Fruit fly (Drosophila melanogaster) whole organism, wandering third instar larva: ENCODE results near the gene vari.

Experiments used
- Abd-B ChIP-seq: fragments of >200 bp; optimal IDR thresholded peaks from 2 replicates; lab custom pipeline; 2017; ENCODE audit warnings: missing biosample characterization, missing genetic modification characterization
- CG32264 ChIP-seq: fragments of 200-800 bp; sonication (Bioruptor generic); optimal IDR thresholded peaks from 2 replicates; lab custom pipeline; 2016; ENCODE audit warnings: missing biosample characterization, missing genetic modification characterization
- CG9705 ChIP-seq: fragments of 200-800 bp; sonication (Bioruptor generic); optimal IDR thresholded peaks from 2 replicates; lab custom pipeline; 2018; ENCODE audit warnings: missing biosample characterization, mild to moderate bottlenecking, missing genetic modification characterization
- CrebA ChIP-seq: fragments of 200-800 bp; sonication (Bioruptor generic); optimal IDR thresholded peaks from 2 replicates; lab custom pipeline; 2016; ENCODE audit warnings: missing biosample characterization, mild to moderate bottlenecking, missing genetic modification characterization, borderline replicate concordance
- Dfd ChIP-seq: fragments of >200 bp; optimal IDR thresholded peaks from 2 replicates; lab custom pipeline; 2017; ENCODE audit warnings: missing biosample characterization, missing genetic modification characterization
- Dif ChIP-seq: fragments of 200-275, 200-300 bp; sonication (Bioruptor generic); optimal IDR thresholded peaks from 2 replicates; lab custom pipeline; 2018; ENCODE audit warnings: missing biosample characterization, missing genetic modification characterization; ENCODE audit not compliant: partially characterized antibody
- GATAd ChIP-seq: sonication (Bioruptor generic); optimal IDR thresholded peaks from 2 replicates; lab custom pipeline; 2016; ENCODE audit warnings: missing biosample characterization, missing genetic modification characterization
- HLH106 ChIP-seq: fragments of 200-800 bp; optimal IDR thresholded peaks from 3 replicates; lab custom pipeline; 2019; ENCODE audit warnings: missing biosample characterization, mild to moderate bottlenecking, missing genetic modification characterization, moderate library complexity
- Hnf4 ChIP-seq: fragments of 200-800 bp; sonication (Bioruptor generic); optimal IDR thresholded peaks from 2 replicates; lab custom pipeline; 2016; ENCODE audit warnings: missing biosample characterization, mild to moderate bottlenecking, missing genetic modification characterization
- Hr78 ChIP-seq: fragments of >200 bp; optimal IDR thresholded peaks from 2 replicates; lab custom pipeline; 2017; ENCODE audit warnings: missing biosample characterization, missing genetic modification characterization
- Hr83 ChIP-seq: fragments of 200-300 bp; sonication (Bioruptor generic); optimal IDR thresholded peaks from 2 replicates; lab custom pipeline; 2016; ENCODE audit warnings: missing biosample characterization, mild to moderate bottlenecking, missing genetic modification characterization, moderate library complexity; ENCODE audit not compliant: poor library complexity, severe bottlenecking
- Jra ChIP-seq: sonication (Bioruptor generic); optimal IDR thresholded peaks from 2 replicates; lab custom pipeline; 2016; ENCODE audit warnings: missing biosample characterization, missing genetic modification characterization
- Mio ChIP-seq: sonication (Bioruptor generic); optimal IDR thresholded peaks from 2 replicates; lab custom pipeline; 2016; ENCODE audit warnings: missing biosample characterization, missing genetic modification characterization
- Myc ChIP-seq: fragments of >200 bp; optimal IDR thresholded peaks from 2 replicates; lab custom pipeline; 2017
- N ChIP-seq: fragments of >200 bp; optimal IDR thresholded peaks from 2 replicates; lab custom pipeline; 2018; ENCODE audit warnings: missing biosample characterization, missing external identifiers, missing genetic modification characterization
- OdsH ChIP-seq: fragments of 200-800 bp; sonication (Bioruptor generic); optimal IDR thresholded peaks from 2 replicates; lab custom pipeline; 2016; ENCODE audit warnings: missing biosample characterization, mild to moderate bottlenecking, missing genetic modification characterization
- Rel ChIP-seq, 2 experiments: fragments of 200-800 bp; sonication (Bioruptor generic) in 1 of 2; optimal IDR thresholded peaks; 2 replicates in 1 of 2; 3 replicates in 1 of 2; lab custom pipeline; 2016 to 2019; ENCODE audit warnings: mild to moderate bottlenecking in 2 of 2, missing biosample characterization in 2 of 2, missing genetic modification characterization in 2 of 2, moderate library complexity in 1 of 2
- Sp1 ChIP-seq: fragments of 200-800 bp; sonication (Bioruptor generic); optimal IDR thresholded peaks from 3 replicates; lab custom pipeline; 2019; ENCODE audit warnings: missing biosample characterization, mild to moderate bottlenecking, missing genetic modification characterization, moderate library complexity
- Vsx2 ChIP-seq: fragments of 200-300, 225-300 bp; sonication (Bioruptor generic); optimal IDR thresholded peaks from 2 replicates; lab custom pipeline; 2018; ENCODE audit warnings: missing biosample characterization, missing genetic modification characterization; ENCODE audit not compliant: partially characterized antibody
- br ChIP-seq: fragments of 200-800 bp; sonication (Bioruptor generic); optimal IDR thresholded peaks from 2 replicates; lab custom pipeline; 2016; ENCODE audit warnings: missing biosample characterization, missing genetic modification characterization
- brk ChIP-seq: fragments of 200-800 bp; sonication (Bioruptor generic); optimal IDR thresholded peaks from 2 replicates; lab custom pipeline; 2016; ENCODE audit warnings: missing biosample characterization, mild to moderate bottlenecking, missing genetic modification characterization
- dl ChIP-seq, 2 experiments: fragments of 175-275, 200-275 bp in 1 of 2; fragments of 200-275 bp in 1 of 2; sonication (Bioruptor generic); optimal IDR thresholded peaks; lab custom pipeline; 2018; ENCODE audit warnings: mild to moderate bottlenecking in 2 of 2, missing biosample characterization in 2 of 2, missing genetic modification characterization in 2 of 2, moderate library complexity in 2 of 2; ENCODE audit not compliant: partially characterized antibody in 2 of 2, insufficient read depth in 1 of 2
- dmrt93B ChIP-seq: fragments of 200-800 bp; sonication (Bioruptor generic); optimal IDR thresholded peaks from 2 replicates; lab custom pipeline; 2018; ENCODE audit warnings: missing biosample characterization, mild to moderate bottlenecking, missing genetic modification characterization
- dsf ChIP-seq: sonication (Bioruptor generic); optimal IDR thresholded peaks from 2 replicates; lab custom pipeline; 2016; ENCODE audit warnings: missing biosample characterization, missing genetic modification characterization, borderline replicate concordance
- ey ChIP-seq: fragments of 200-800 bp; sonication (Bioruptor generic); optimal IDR thresholded peaks from 2 replicates; lab custom pipeline; 2016; ENCODE audit warnings: missing biosample characterization, missing genetic modification characterization
- foxo ChIP-seq, 2 experiments: fragments of 200-800 bp; sonication (Bioruptor generic); optimal IDR thresholded peaks; 2 replicates in 1 of 2; 3 replicates in 1 of 2; lab custom pipeline; 2016 to 2017; ENCODE audit warnings: missing biosample characterization in 2 of 2, missing genetic modification characterization in 2 of 2
- fru ChIP-seq: fragments of 200-800 bp; sonication (Bioruptor generic); optimal IDR thresholded peaks from 3 replicates; lab custom pipeline; 2016; ENCODE audit warnings: missing biosample characterization, mild to moderate bottlenecking, missing genetic modification characterization
- h ChIP-seq: fragments of 200-800 bp; sonication (Bioruptor generic); optimal IDR thresholded peaks from 3 replicates; lab custom pipeline; 2016; ENCODE audit warnings: missing biosample characterization, mild to moderate bottlenecking, missing genetic modification characterization
- jim ChIP-seq: fragments of 175-275, 200-325 bp; sonication (Bioruptor generic); optimal IDR thresholded peaks from 2 replicates; lab custom pipeline; 2016; ENCODE audit warnings: missing biosample characterization, mild to moderate bottlenecking, missing genetic modification characterization
- lola ChIP-seq: fragments of >200 bp; optimal IDR thresholded peaks from 2 replicates; lab custom pipeline; 2017; ENCODE audit warnings: missing biosample characterization, missing genetic modification characterization
- pan ChIP-seq: fragments of >200 bp; optimal IDR thresholded peaks from 2 replicates; lab custom pipeline; 2017
- psq ChIP-seq: fragments of 200-800 bp; sonication (Bioruptor generic); optimal IDR thresholded peaks from 3 replicates; lab custom pipeline; 2017; ENCODE audit warnings: missing biosample characterization, mild to moderate bottlenecking, missing genetic modification characterization, moderate library complexity
- rgr ChIP-seq: fragments of 200-800 bp; sonication (Bioruptor generic); optimal IDR thresholded peaks from 3 replicates; lab custom pipeline; 2016; ENCODE audit warnings: missing biosample characterization, mild to moderate bottlenecking, missing genetic modification characterization
- sage ChIP-seq: fragments of 200-800 bp; sonication (Bioruptor generic); optimal IDR thresholded peaks from 2 replicates; lab custom pipeline; 2016; ENCODE audit warnings: missing biosample characterization, mild to moderate bottlenecking, missing genetic modification characterization
- sv ChIP-seq: fragments of 200-800 bp; sonication (Bioruptor generic); optimal IDR thresholded peaks from 3 replicates; lab custom pipeline; 2016; ENCODE audit warnings: missing biosample characterization, missing genetic modification characterization
- tai ChIP-seq: sonication (Bioruptor generic); optimal IDR thresholded peaks from 2 replicates; lab custom pipeline; 2016; ENCODE audit warnings: missing biosample characterization, missing genetic modification characterization
- usp ChIP-seq: fragments of >200 bp; optimal IDR thresholded peaks from 2 replicates; lab custom pipeline; 2017; ENCODE audit warnings: missing biosample characterization, missing genetic modification characterization
- woc ChIP-seq: sonication (Bioruptor generic); optimal IDR thresholded peaks from 2 replicates; lab custom pipeline; 2016; ENCODE audit warnings: missing biosample characterization, mild to moderate bottlenecking, missing genetic modification characterization

Gene vari

dm6 chr2L:20831060-20831459, 34.2 kb upstream of the vari start, which contains the start of gene CG31674:
Gene CG31674, plus strand, starts transcription at chr2L:20831262.
- TF ChIP-seq brk (GFP tag; lab: Kevin White, UChicago) (peak; percentile 53), Dif (GFP tag; lab: Kevin White, UChicago) (peak; percentile 50), sage (GFP tag; lab: Kevin White, UChicago) (no peak), dl (GFP tag; optimal IDR thresholded peaks at IDR 0.05; lab: Kevin White, UChicago; ENCODE audit: insufficient read depth in 1 of 2, partially characterized antibody in 2 of 2) (peak in 1 of 2 experiments; percentile 20), sv (GFP tag; lab: Kevin White, UChicago) (no peak), h (peak; percentile 59), Rel (GFP tag; optimal IDR thresholded peaks at IDR 0.05; lab: Kevin White, UChicago) (no peak), Rel (tag; optimal IDR thresholded peaks at IDR 0.05; lab: Kevin White, UChicago) (peak; percentile 14)

dm6 chr2L:20829755-20830396, 33.0 kb upstream of the vari start:
- TF ChIP-seq OdsH (GFP tag; lab: Kevin White, UChicago) = peak; percentile 52
- TF ChIP-seq jim (GFP tag; lab: Kevin White, UChicago) = no peak
- peak; percentile 70 for TF ChIP-seq h
- TF ChIP-seq woc (GFP tag; lab: Kevin White, UChicago) = no peak
- TF ChIP-seq dsf (GFP tag; lab: Kevin White, UChicago) = no peak
- TF ChIP-seq sv (GFP tag; lab: Kevin White, UChicago) = no peak
- TF ChIP-seq lola (GFP tag; lab: Kevin White, UChicago) = no peak
- TF ChIP-seq pan (lab: Kevin White, UChicago) = no peak
- TF ChIP-seq dl (GFP tag; optimal IDR thresholded peaks at IDR 0.05; lab: Kevin White, UChicago; ENCODE audit: insufficient read depth in 1 of 2, partially characterized antibody in 2 of 2) = no peak
- peak; percentile 39 for TF ChIP-seq HLH106 (tag; lab: Kevin White, UChicago)
- peak; percentile 25 for TF ChIP-seq rgr
- no peak for TF ChIP-seq usp (GFP tag; lab: Kevin White, UChicago)
- TF ChIP-seq Hr78 = no peak
- no peak for TF ChIP-seq Abd-B (GFP tag; lab: Kevin White, UChicago)
- TF ChIP-seq Hnf4 (GFP tag; lab: Kevin White, UChicago) = peak; percentile 22
- TF ChIP-seq tai (GFP tag; lab: Kevin White, UChicago) = no peak
- no peak for TF ChIP-seq CG32264 (GFP tag; lab: Kevin White, UChicago)
- TF ChIP-seq Hr83 (GFP tag; lab: Kevin White, UChicago) = peak; percentile 38
- peak; percentile 55 for TF ChIP-seq brk (GFP tag; lab: Kevin White, UChicago)
- no peak for TF ChIP-seq Mio (GFP tag; lab: Kevin White, UChicago)
- TF ChIP-seq N = no peak
- no peak for TF ChIP-seq dmrt93B (GFP tag; lab: Kevin White, UChicago)
- peak; percentile 35 for TF ChIP-seq br (GFP tag; lab: Kevin White, UChicago)
- no peak for TF ChIP-seq psq (GFP tag; lab: Kevin White, UChicago)
- TF ChIP-seq sage (GFP tag; lab: Kevin White, UChicago) = peak; percentile 56
- TF ChIP-seq Sp1 (GFP tag; lab: Kevin White, UChicago) = no peak
- no peak for TF ChIP-seq Dfd (GFP tag; lab: Kevin White, UChicago)
- peak in 1 of 2 experiments; percentile 49 for TF ChIP-seq foxo (GFP tag; optimal IDR thresholded peaks at IDR 0.05; lab: Kevin White, UChicago)
- TF ChIP-seq CrebA (GFP tag; lab: Kevin White, UChicago) = no peak
- no peak for TF ChIP-seq CG9705 (GFP tag; lab: Kevin White, UChicago)
- no peak for TF ChIP-seq Vsx2 (GFP tag; lab: Kevin White, UChicago)
- no peak for TF ChIP-seq GATAd (GFP tag; lab: Kevin White, UChicago)
- TF ChIP-seq fru = peak; percentile 27
- peak; percentile 0 for TF ChIP-seq Dif (GFP tag; lab: Kevin White, UChicago)
- TF ChIP-seq Rel (GFP tag; optimal IDR thresholded peaks at IDR 0.05; lab: Kevin White, UChicago) = no peak
- peak; percentile 94 for TF ChIP-seq Rel (tag; optimal IDR thresholded peaks at IDR 0.05; lab: Kevin White, UChicago)
- TF ChIP-seq Jra (GFP tag; lab: Kevin White, UChicago) = no peak
- TF ChIP-seq Myc (lab: Kevin White, UChicago) = no peak
- TF ChIP-seq ey (GFP tag; lab: Kevin White, UChicago) = peak; percentile 0
